Worm (Caenorhabditis elegans) whole organism, early embryonic: Measurements from ENCODE around the gene sbp-1.

ENCODE experiments used
- B0310.2 ChIP-seq: sonication (generic microtip); optimal IDR thresholded peaks from 2 replicates; lab custom pipeline; 2016; ENCODE audit warnings: mild to moderate bottlenecking, missing genetic modification characterization, missing compliant biosample characterization
- F13C5.2 ChIP-seq: sonication (generic microtip); optimal IDR thresholded peaks from 2 replicates; lab custom pipeline; 2017; ENCODE audit warnings: mild to moderate bottlenecking, missing genetic modification characterization, inconsistent platforms, missing compliant biosample characterization
- aly-1 ChIP-seq: sonication (generic microtip); optimal IDR thresholded peaks from 2 replicates; lab custom pipeline; 2016; ENCODE audit warnings: missing genetic modification characterization, missing compliant biosample characterization
- ama-1 ChIP-seq: fragments of 150-350 bp; optimal IDR thresholded peaks from 2 replicates; lab custom pipeline; 2014
- ceh-13 ChIP-seq: fragments of 200-800 bp; sonication (Bioruptor generic); optimal IDR thresholded peaks from 2 replicates; lab custom pipeline; 2018; ENCODE audit warnings: mild to moderate bottlenecking, missing genetic modification characterization, missing compliant biosample characterization
- ceh-36 ChIP-seq: sonication (generic microtip); optimal IDR thresholded peaks from 2 replicates; lab custom pipeline; 2016; ENCODE audit warnings: missing genetic modification characterization, inconsistent platforms, missing compliant biosample characterization
- ets-7 ChIP-seq: sonication (generic microtip); optimal IDR thresholded peaks from 2 replicates; lab custom pipeline; 2016; ENCODE audit warnings: missing genotype, missing genetic modification characterization, missing compliant biosample characterization
- flt-1 ChIP-seq: fragments of 200-800 bp; sonication (Bioruptor generic); IDR thresholded peaks from 2 replicates; pipeline ENCODE4 v1.3.6; 2022; ENCODE audit warnings: missing genetic modification characterization, missing compliant biosample characterization
- hmbx-1 ChIP-seq: sonication (generic microtip); optimal IDR thresholded peaks from 2 replicates; lab custom pipeline; 2016; ENCODE audit warnings: mild to moderate bottlenecking, missing genetic modification characterization, missing compliant biosample characterization
- hmg-4 ChIP-seq: fragments of 200-800 bp; sonication (Bioruptor generic); optimal IDR thresholded peaks from 2 replicates; lab custom pipeline; 2018; ENCODE audit warnings: mild to moderate bottlenecking, missing genetic modification characterization, missing compliant biosample characterization
- hnd-1 ChIP-seq: sonication (generic microtip); optimal IDR thresholded peaks from 2 replicates; lab custom pipeline; 2016; ENCODE audit warnings: missing genetic modification characterization, missing compliant biosample characterization
- pes-1 ChIP-seq: fragments of 200-800 bp; sonication (Bioruptor generic); IDR thresholded peaks from 2 replicates; pipeline ENCODE4 v1.3.6; 2022; ENCODE audit warnings: missing genetic modification reagents, missing genetic modification characterization, missing compliant biosample characterization
- scrt-1 ChIP-seq: fragments of 200-800 bp; sonication (Bioruptor generic); IDR thresholded peaks from 2 replicates; pipeline ENCODE4 v1.3.6; 2022; ENCODE audit warnings: missing genetic modification characterization, missing compliant biosample characterization
- sea-1 ChIP-seq: fragments of 200-800 bp; sonication (Bioruptor generic); conservative IDR thresholded peaks from 2 replicates; pipeline ENCODE4 v1.3.6; 2022; ENCODE audit warnings: missing genetic modification characterization, missing compliant biosample characterization
- tbx-11 ChIP-seq: fragments of 200-800 bp; sonication (Bioruptor generic); IDR thresholded peaks from 2 replicates; pipeline ENCODE4 v1.3.6; 2022; ENCODE audit warnings: missing genetic modification characterization, missing compliant biosample characterization
- tbx-37 ChIP-seq: fragments of 200-800 bp; sonication (Bioruptor generic); conservative IDR thresholded peaks from 2 replicates; pipeline ENCODE4 v1.3.6; 2022; ENCODE audit warnings: missing genetic modification reagents, missing genetic modification characterization, missing compliant biosample characterization
- tra-4 ChIP-seq: sonication (generic microtip); optimal IDR thresholded peaks from 2 replicates; lab custom pipeline; 2017; ENCODE audit warnings: missing genetic modification characterization, missing compliant biosample characterization

Gene sbp-1

ce11 chrIII:11453970-11454369 is 11.6 kb upstream of the sbp-1 start:
- peak; percentile 20 for TF ChIP-seq ceh-36
- no peak for TF ChIP-seq F13C5.2 (tag; lab: Kevin White, UChicago)

ce11 chrIII:11452530-11452929 is 10.2 kb upstream of the sbp-1 start:
- TF ChIP-seq tbx-11 (GFP tag; lab: Robert Waterston, UW) = no peak
- TF ChIP-seq hnd-1 (tag; lab: Kevin White, UChicago) = no peak
- TF ChIP-seq tbx-37 = no peak
- TF ChIP-seq hmg-4 = no peak
- no peak for TF ChIP-seq ceh-36
- TF ChIP-seq sea-1 = no peak
- no peak for TF ChIP-seq pes-1 (GFP tag; lab: Robert Waterston, UW)
- no peak for TF ChIP-seq F13C5.2 (tag; lab: Kevin White, UChicago)
- TF ChIP-seq aly-1 = no peak
- TF ChIP-seq scrt-1 = no peak
- no peak for TF ChIP-seq ceh-13
- no peak for TF ChIP-seq ama-1 (lab: Kevin White, UChicago)
- no peak for TF ChIP-seq hmbx-1 (tag; lab: Kevin White, UChicago)
- TF ChIP-seq tra-4 (tag; lab: Kevin White, UChicago) = no peak
- TF ChIP-seq ets-7 (tag; lab: Kevin White, UChicago) = no peak
- TF ChIP-seq B0310.2 = no peak
- TF ChIP-seq flt-1 = no peak

ce11 chrIII:11451380-11451779 is 9.0 kb upstream of the sbp-1 start:
- TF ChIP-seq hnd-1 (tag; lab: Kevin White, UChicago) = no peak
- no peak for TF ChIP-seq scrt-1
- no peak for TF ChIP-seq flt-1
- no peak for TF ChIP-seq ama-1 (lab: Kevin White, UChicago)
- TF ChIP-seq aly-1 = no peak
- no peak for TF ChIP-seq hmbx-1 (tag; lab: Kevin White, UChicago)
- no peak for TF ChIP-seq hmg-4
- TF ChIP-seq pes-1 (GFP tag; lab: Robert Waterston, UW) = no peak
- TF ChIP-seq ceh-13 = no peak
- TF ChIP-seq tbx-37 = no peak
- no peak for TF ChIP-seq F13C5.2 (tag; lab: Kevin White, UChicago)
- no peak for TF ChIP-seq B0310.2
- no peak for TF ChIP-seq sea-1
- no peak for TF ChIP-seq tra-4 (tag; lab: Kevin White, UChicago)
- TF ChIP-seq ets-7 (tag; lab: Kevin White, UChicago) = no peak

- no peak for TF ChIP-seq ceh-36
- no peak for TF ChIP-seq F13C5.2 (tag; lab: Kevin White, UChicago)
- TF ChIP-seq tra-4 (tag; lab: Kevin White, UChicago) = no peak
- TF ChIP-seq pes-1 (GFP tag; lab: Robert Waterston, UW) = no peak
- no peak for TF ChIP-seq ets-7 (tag; lab: Kevin White, UChicago)
- no peak for TF ChIP-seq scrt-1
- TF ChIP-seq B0310.2 = no peak
- no peak for TF ChIP-seq hnd-1 (tag; lab: Kevin White, UChicago)
- TF ChIP-seq sea-1 = no peak
- TF ChIP-seq tbx-11 (GFP tag; lab: Robert Waterston, UW) = no peak
- no peak for TF ChIP-seq ama-1 (lab: Kevin White, UChicago)
- no peak for TF ChIP-seq tbx-37
- no peak for TF ChIP-seq hmbx-1 (tag; lab: Kevin White, UChicago)
- TF ChIP-seq ceh-13 = no peak
- no peak for TF ChIP-seq hmg-4
These were observed 6.0 kb upstream of the sbp-1 start for ce11 chrIII:11448330-11448729.

ce11 chrIII:11446826-11447225 is 4.5 kb upstream of the sbp-1 start:
- TF ChIP-seq scrt-1 (no peak), ceh-36 (no peak), B0310.2 (no peak), hnd-1 (tag; lab: Kevin White, UChicago) (no peak), aly-1 (no peak), sea-1 (no peak), ceh-13 (no peak), tra-4 (tag; lab: Kevin White, UChicago) (no peak), F13C5.2 (tag; lab: Kevin White, UChicago) (no peak), hmg-4 (no peak), flt-1 (no peak), ets-7 (tag; lab: Kevin White, UChicago) (no peak), tbx-37 (no peak), ama-1 (lab: Kevin White, UChicago) (no peak)

ce11 chrIII:11444796-11445386 is 2.5 kb upstream of the sbp-1 start:
- TF ChIP-seq F13C5.2 (tag; lab: Kevin White, UChicago) = no peak
- no peak for TF ChIP-seq tra-4 (tag; lab: Kevin White, UChicago)
- no peak for TF ChIP-seq aly-1
- no peak for TF ChIP-seq ets-7 (tag; lab: Kevin White, UChicago)
- TF ChIP-seq tbx-11 (GFP tag; lab: Robert Waterston, UW) = no peak
- TF ChIP-seq hmg-4 = no peak
- TF ChIP-seq B0310.2 = no peak
- TF ChIP-seq hnd-1 (tag; lab: Kevin White, UChicago) = no peak
- TF ChIP-seq ceh-13 = no peak
- TF ChIP-seq tbx-37 = no peak
- no peak for TF ChIP-seq ceh-36
- no peak for TF ChIP-seq sea-1
- no peak for TF ChIP-seq scrt-1
- no peak for TF ChIP-seq hmbx-1 (tag; lab: Kevin White, UChicago)

ce11 chrIII:11443408-11443994 is 1.1 kb upstream of the sbp-1 start:
- no peak for TF ChIP-seq sea-1
- no peak for TF ChIP-seq ets-7 (tag; lab: Kevin White, UChicago)
- no peak for TF ChIP-seq F13C5.2 (tag; lab: Kevin White, UChicago)
- TF ChIP-seq scrt-1 = no peak
- TF ChIP-seq tra-4 (tag; lab: Kevin White, UChicago) = no peak
- no peak for TF ChIP-seq pes-1 (GFP tag; lab: Robert Waterston, UW)

- TF ChIP-seq pes-1 (GFP tag; lab: Robert Waterston, UW) = peak; percentile 28; the same call in 1 of the 2 replicates
These were observed 7.5 kb downstream of the sbp-1 start for ce11 chrIII:11434864-11435263.
